Worm (Caenorhabditis elegans): ENCODE results near the gene F56D6.9.

ce11 chrIV:3875260-3875659 lies 16.9 kb upstream of the F56D6.9 start:
- no peak for TF ChIP-seq ceh-34 (tag; optimal IDR thresholded peaks at IDR 0.05)
- TF ChIP-seq tbx-2 (tag; optimal IDR thresholded peaks at IDR 0.05), result no peak
- TF ChIP-seq mec-3 (tag; optimal IDR thresholded peaks at IDR 0.05; ENCODE audit: borderline replicate concordance), result no peak
- no peak for TF ChIP-seq C08G9.2 (tag; optimal IDR thresholded peaks at IDR 0.05)
- TF ChIP-seq F13H6.1 (tag; optimal IDR thresholded peaks at IDR 0.05), result no peak
